Fruit fly (Drosophila melanogaster) whole organism: ENCODE data around the gene br.

Experiments
- CG8478 ChIP-seq: fragments of >200 bp; optimal IDR thresholded peaks from 2 replicates; lab custom pipeline; 2018; ENCODE audit warnings: inconsistent platforms
- Dll ChIP-seq: fragments of >200 bp; optimal IDR thresholded peaks from 2 replicates; lab custom pipeline; 2017
- EcR ChIP-seq, 2 experiments: fragments of >200 bp; optimal IDR thresholded peaks; 2 replicates each; lab custom pipeline; 2017; ENCODE audit warnings: missing biosample characterization in 2 of 2, missing genetic modification characterization in 2 of 2, missing genetic modification reagents in 2 of 2
- pan ChIP-seq: fragments of >200 bp; optimal IDR thresholded peaks from 2 replicates; lab custom pipeline; 2017
- psq ChIP-seq: fragments of >200 bp; optimal IDR thresholded peaks from 2 replicates; lab custom pipeline; 2017
- usp ChIP-seq: fragments of >200 bp; optimal IDR thresholded peaks from 2 replicates; lab custom pipeline; 2017; ENCODE audit warnings: missing biosample characterization, missing genetic modification characterization, mixed read lengths

dm6 chrX:1623163-1623562 lies 48.2 kb downstream of the br start:
- no peak for TF ChIP-seq pan (lab: Kevin White, UChicago)
- TF ChIP-seq psq (lab: Kevin White, UChicago) = no peak
- TF ChIP-seq CG8478 (lab: Kevin White, UChicago) = no peak
- peak in 1 of 2 experiments; percentile 1 for TF ChIP-seq EcR (GFP tag; optimal IDR thresholded peaks at IDR 0.05; lab: Kevin White, UChicago)
- no peak for TF ChIP-seq usp (GFP tag; lab: Kevin White, UChicago)
- no peak for TF ChIP-seq Dll (lab: Kevin White, UChicago)
